Fruit fly (Drosophila melanogaster): ENCODE measurements around the gene Gr33a.

Gr33a gene

dm6 chr2L:12137708-12138107 lies at the start of gene Gr33a:
TSS of gene Gr33a (plus strand) at chr2L:12138008.
- TF ChIP-seq CTCF (optimal IDR thresholded peaks at IDR 0.05), result no peak
- no peak for TF ChIP-seq CG8478 (optimal IDR thresholded peaks at IDR 0.05)

dm6 chr2L:12089145-12089544 lies 48.7 kb upstream of the Gr33a start:
- TF ChIP-seq CTCF (optimal IDR thresholded peaks at IDR 0.05) (no peak), CG8478 (optimal IDR thresholded peaks at IDR 0.05) (no peak)

dm6 chr2L:12091522-12091921 lies 46.3 kb upstream of the Gr33a start, which contains the start of gene Pex19:
TSS of gene Pex19 (plus strand) at chr2L:12091822.
- TF ChIP-seq CG8478 (optimal IDR thresholded peaks at IDR 0.05) (no peak), CTCF (optimal IDR thresholded peaks at IDR 0.05) (no peak)

- TF ChIP-seq CTCF (optimal IDR thresholded peaks at IDR 0.05) (no peak), CG8478 (optimal IDR thresholded peaks at IDR 0.05) (no peak)
These were observed 45.8 kb upstream of the Gr33a start for dm6 chr2L:12092041-12092440.

dm6 chr2L:12092719-12093118 lies 45.1 kb upstream of the Gr33a start:
- TF ChIP-seq CG8478 (optimal IDR thresholded peaks at IDR 0.05), result no peak
- TF ChIP-seq CTCF (optimal IDR thresholded peaks at IDR 0.05), result no peak

dm6 chr2L:12093652-12094051 lies 44.2 kb upstream of the Gr33a start:
- TF ChIP-seq CTCF (optimal IDR thresholded peaks at IDR 0.05), result no peak
- no peak for TF ChIP-seq CG8478 (optimal IDR thresholded peaks at IDR 0.05)

dm6 chr2L:12096396-12096813 lies 41.4 kb upstream of the Gr33a start, which contains the start of the genes CG6712 and Mt2:
TSS of gene CG6712 (minus strand) at chr2L:12096511.
TSS of gene Mt2 (plus strand) at chr2L:12096525.
- TF ChIP-seq CTCF (optimal IDR thresholded peaks at IDR 0.05), result no peak
- TF ChIP-seq CG8478 (optimal IDR thresholded peaks at IDR 0.05), result no peak

dm6 chr2L:12097698-12098097 lies 40.1 kb upstream of the Gr33a start, which contains the start of gene Ced-12:
TSS of gene Ced-12 (plus strand) at chr2L:12097838.
- TF ChIP-seq CTCF (optimal IDR thresholded peaks at IDR 0.05) (no peak), CG8478 (optimal IDR thresholded peaks at IDR 0.05) (no peak)

- TF ChIP-seq CG8478 (optimal IDR thresholded peaks at IDR 0.05) (no peak), CTCF (optimal IDR thresholded peaks at IDR 0.05) (peak in 1 of 2 experiments; percentile 10)
These were observed 34.3 kb upstream of the Gr33a start, which contains the start of the genes Patsas and ThrRS for dm6 chr2L:12103231-12104210. TSS of gene Patsas (minus strand) at chr2L:12103285. TSS of gene ThrRS (plus strand) at chr2L:12103751.

dm6 chr2L:12107087-12107486 lies 30.7 kb upstream of the Gr33a start:
- TF ChIP-seq CTCF (optimal IDR thresholded peaks at IDR 0.05) (no peak), CG8478 (optimal IDR thresholded peaks at IDR 0.05) (no peak)

dm6 chr2L:12108779-12109564 lies 28.8 kb upstream of the Gr33a start, which contains the start of the genes Rab6 and Phae1:
TSS of gene Rab6 (minus strand) at chr2L:12109116.
TSS of gene Phae1 (plus strand) at chr2L:12109417.
- TF ChIP-seq CG8478 (optimal IDR thresholded peaks at IDR 0.05) (no peak), CTCF (optimal IDR thresholded peaks at IDR 0.05) (peak in 1 of 2 experiments; percentile 4)

dm6 chr2L:12110810-12111209 lies 27.0 kb upstream of the Gr33a start, which contains the start of gene Phae2:
TSS of gene Phae2 (plus strand) at chr2L:12111110.
- no peak for TF ChIP-seq CTCF (optimal IDR thresholded peaks at IDR 0.05)
- no peak for TF ChIP-seq CG8478 (optimal IDR thresholded peaks at IDR 0.05)

dm6 chr2L:12112943-12113557 lies 24.8 kb upstream of the Gr33a start:
- no peak for TF ChIP-seq CG8478 (optimal IDR thresholded peaks at IDR 0.05)

- TF ChIP-seq CG8478 (optimal IDR thresholded peaks at IDR 0.05) (no peak), CTCF (optimal IDR thresholded peaks at IDR 0.05) (no peak)
These were observed 23.6 kb upstream of the Gr33a start, which contains the start of gene CG17211 for dm6 chr2L:12114159-12114558. TSS of gene CG17211 (plus strand) at chr2L:12114360.

Data from S2 (cell line).